Worm (Caenorhabditis elegans) whole organism, young adult: ENCODE results near the gene let-858.

Source experiments
- C06A6.2 ChIP-seq: fragments of 200-800 bp; sonication (Bioruptor generic); conservative IDR thresholded peaks from 2 replicates; pipeline ENCODE4 v1.3.6; 2022; ENCODE audit warnings: missing genetic modification characterization, missing compliant biosample characterization
- C17E4.6 ChIP-seq: fragments of 200-800 bp; sonication (Bioruptor generic); IDR thresholded peaks from 2 replicates; pipeline ENCODE4 v1.3.6; 2022; ENCODE audit warnings: missing genetic modification reagents, missing genetic modification characterization, missing compliant biosample characterization
- D2030.7 ChIP-seq: fragments of 200-800 bp; sonication (Bioruptor generic); IDR thresholded peaks from 2 replicates; pipeline ENCODE4 v1.3.6; 2022; ENCODE audit warnings: missing genetic modification reagents, missing genetic modification characterization, missing compliant biosample characterization
- F10E7.11 ChIP-seq: sonication (generic microtip); optimal IDR thresholded peaks from 2 replicates; lab custom pipeline; 2017; ENCODE audit warnings: mild to moderate bottlenecking, missing genetic modification characterization, moderate library complexity, missing compliant biosample characterization
- F22D6.2 ChIP-seq: sonication (generic microtip); optimal IDR thresholded peaks from 2 replicates; lab custom pipeline; 2016; ENCODE audit warnings: mild to moderate bottlenecking, missing genetic modification characterization, missing compliant biosample characterization
- K12H6.12 ChIP-seq: fragments of 200-800 bp; sonication (Bioruptor generic); optimal IDR thresholded peaks from 2 replicates; lab custom pipeline; 2018; ENCODE audit warnings: mild to moderate bottlenecking, missing genetic modification characterization, missing compliant biosample characterization
- T26A5.8 ChIP-seq: sonication (generic microtip); optimal IDR thresholded peaks from 2 replicates; lab custom pipeline; 2016; ENCODE audit warnings: missing genetic modification characterization, missing compliant biosample characterization
- aptf-2 ChIP-seq: fragments of 200-800 bp; sonication (Bioruptor generic); conservative IDR thresholded peaks from 2 replicates; pipeline ENCODE4 v1.3.6; 2022; ENCODE audit warnings: missing genetic modification reagents, missing genetic modification characterization, missing compliant biosample characterization
- atf-7 ChIP-seq: sonication (generic microtip); optimal IDR thresholded peaks from 2 replicates; lab custom pipeline; 2017; ENCODE audit warnings: mild to moderate bottlenecking, missing genetic modification characterization, missing compliant biosample characterization
- athp-1 ChIP-seq: sonication (generic microtip); optimal IDR thresholded peaks from 2 replicates; lab custom pipeline; 2017; ENCODE audit warnings: mild to moderate bottlenecking, missing genetic modification characterization, missing compliant biosample characterization
- cebp-1 ChIP-seq, 2 experiments: fragments of 200-800 bp in 1 of 2; sonication (Bioruptor generic) in 1 of 2; sonication (generic microtip) in 1 of 2; IDR thresholded peaks in 1 of 2; optimal IDR thresholded peaks in 1 of 2; 2 replicates each; pipeline versions ENCODE4 v1.3.6 to Lab custom; 2017 to 2022; ENCODE audit warnings: missing compliant biosample characterization in 2 of 2, missing genetic modification characterization in 2 of 2, mild to moderate bottlenecking in 1 of 2, missing genetic modification reagents in 1 of 2, moderate library complexity in 1 of 2
- ceh-100 ChIP-seq: fragments of 200-800 bp; sonication (Bioruptor generic); IDR thresholded peaks from 2 replicates; pipeline ENCODE4 v1.3.6; 2022; ENCODE audit warnings: missing genetic modification reagents, missing genetic modification characterization, missing compliant biosample characterization
- ceh-79 ChIP-seq: sonication (generic microtip); optimal IDR thresholded peaks from 2 replicates; lab custom pipeline; 2017; ENCODE audit warnings: mild to moderate bottlenecking, missing genetic modification characterization, missing compliant biosample characterization
- egrh-3 ChIP-seq: fragments of 200-800 bp; sonication (Bioruptor generic); IDR thresholded peaks from 2 replicates; pipeline ENCODE4 v1.3.6; 2022; ENCODE audit warnings: missing genetic modification reagents, missing genetic modification characterization, missing compliant biosample characterization
- him-1 ChIP-seq: sonication (generic microtip); optimal IDR thresholded peaks from 2 replicates; lab custom pipeline; 2016; ENCODE audit warnings: missing genotype, missing genetic modification reagents, missing genetic modification characterization, missing compliant biosample characterization
- hlh-12 ChIP-seq: sonication (generic microtip); optimal IDR thresholded peaks from 2 replicates; lab custom pipeline; 2016; ENCODE audit warnings: missing genetic modification characterization, missing compliant biosample characterization
- hrde-1 ChIP-seq: sonication (generic microtip); optimal IDR thresholded peaks from 2 replicates; lab custom pipeline; 2016; ENCODE audit warnings: missing genetic modification characterization, mild to moderate bottlenecking, missing compliant biosample characterization, moderate library complexity, missing genotype, missing genetic modification reagents, borderline replicate concordance
- let-607 ChIP-seq, 2 experiments: fragments of 200-800 bp in 1 of 2; sonication (Bioruptor generic) in 1 of 2; sonication (generic microtip) in 1 of 2; optimal IDR thresholded peaks; 2 replicates each; lab custom pipeline; 2016 to 2018; ENCODE audit warnings: mild to moderate bottlenecking in 2 of 2, missing compliant biosample characterization in 2 of 2, missing genetic modification characterization in 2 of 2, moderate library complexity in 2 of 2, missing genotype in 1 of 2
- lin-40 ChIP-seq: sonication (generic microtip); optimal IDR thresholded peaks from 2 replicates; lab custom pipeline; 2016; ENCODE audit warnings: missing genetic modification characterization, mild to moderate bottlenecking, missing compliant biosample characterization, missing genotype, missing genetic modification reagents
- lir-1 ChIP-seq: fragments of 200-800 bp; sonication (Bioruptor generic); conservative IDR thresholded peaks from 2 replicates; pipeline ENCODE4 v1.3.6; 2022; ENCODE audit warnings: missing genetic modification reagents, missing genetic modification characterization, missing compliant biosample characterization
- madf-10 ChIP-seq: sonication (generic microtip); optimal IDR thresholded peaks from 2 replicates; lab custom pipeline; 2016; ENCODE audit warnings: mild to moderate bottlenecking, missing genetic modification characterization, missing compliant biosample characterization
- madf-3 ChIP-seq: fragments of 200-800 bp; sonication (Bioruptor generic); IDR thresholded peaks from 2 replicates; pipeline ENCODE4 v1.3.6; 2022; ENCODE audit warnings: missing genetic modification reagents, missing genetic modification characterization, missing compliant biosample characterization
- mcd-1 ChIP-seq: fragments of 200-800 bp; sonication (Bioruptor generic); IDR thresholded peaks from 2 replicates; pipeline ENCODE4 v1.3.6; 2022; ENCODE audit warnings: missing genetic modification reagents, missing genetic modification characterization, missing compliant biosample characterization
- mel-28 ChIP-seq: sonication (generic microtip); optimal IDR thresholded peaks from 2 replicates; lab custom pipeline; 2016; ENCODE audit warnings: borderline replicate concordance, mild to moderate bottlenecking, missing genetic modification characterization, missing compliant biosample characterization
- mes-4 ChIP-seq: sonication (generic microtip); optimal IDR thresholded peaks from 2 replicates; lab custom pipeline; 2016; ENCODE audit warnings: missing genotype, missing genetic modification characterization, missing compliant biosample characterization
- mxl-1 ChIP-seq: sonication (generic microtip); optimal IDR thresholded peaks from 2 replicates; lab custom pipeline; 2016; ENCODE audit warnings: missing genetic modification characterization, missing compliant biosample characterization
- rpc-1 ChIP-seq, 2 experiments: fragments of 150-350 bp in 1 of 2; sonication (generic microtip) in 1 of 2; optimal IDR thresholded peaks; 2 replicates each; lab custom pipeline; 2014 to 2018; ENCODE audit warnings: missing biosample characterization in 1 of 2, missing genetic modification characterization in 1 of 2, missing genetic modification reagents in 1 of 2, missing genotype in 1 of 2
- sea-2 ChIP-seq: fragments of 200-800 bp; sonication (Bioruptor generic); IDR thresholded peaks from 2 replicates; pipeline ENCODE4 v1.3.6; 2022; ENCODE audit warnings: missing genetic modification characterization, missing compliant biosample characterization
- snpc-4 ChIP-seq, 5 experiments: fragments of 150-350 bp in 1 of 5; sonication (generic microtip) in 4 of 5; optimal IDR thresholded peaks; 2 replicates each; lab custom pipeline; 2014 to 2018; ENCODE audit warnings: missing genetic modification characterization in 5 of 5, missing biosample characterization in 3 of 5, antibody characterized with exemption in 2 of 5, mild to moderate bottlenecking in 2 of 5, missing compliant biosample characterization in 2 of 5, missing genotype in 2 of 5, moderate library complexity in 2 of 5, missing genetic modification reagents in 1 of 5
- tbx-9 ChIP-seq: sonication (generic microtip); optimal IDR thresholded peaks from 2 replicates; lab custom pipeline; 2016; ENCODE audit warnings: borderline replicate concordance, missing genetic modification characterization, inconsistent platforms, missing compliant biosample characterization
- tlf-1 ChIP-seq: fragments of 200-800 bp; sonication (Bioruptor generic); optimal IDR thresholded peaks from 2 replicates; lab custom pipeline; 2018; ENCODE audit warnings: mild to moderate bottlenecking, missing genetic modification characterization, missing compliant biosample characterization
- zfh-2 ChIP-seq: fragments of 200-800 bp; sonication (Bioruptor generic); conservative IDR thresholded peaks from 2 replicates; pipeline ENCODE4 v1.3.6; 2022; ENCODE audit warnings: missing genetic modification reagents, missing genetic modification characterization, missing compliant biosample characterization
- zim-3 ChIP-seq: sonication (generic microtip); optimal IDR thresholded peaks from 2 replicates; lab custom pipeline; 2017; ENCODE audit warnings: mild to moderate bottlenecking, missing genetic modification characterization, moderate library complexity, missing compliant biosample characterization
- ztf-18 ChIP-seq: sonication (generic microtip); optimal IDR thresholded peaks from 2 replicates; lab custom pipeline; 2016; ENCODE audit warnings: missing genotype, mild to moderate bottlenecking, missing genetic modification characterization, missing compliant biosample characterization
- ztf-22 ChIP-seq: fragments of 200-800 bp; sonication (Bioruptor generic); optimal IDR thresholded peaks from 2 replicates; lab custom pipeline; 2018; ENCODE audit warnings: mild to moderate bottlenecking, missing genetic modification characterization, moderate library complexity, missing compliant biosample characterization
- ztf-3 ChIP-seq: fragments of 200-800 bp; sonication (Bioruptor generic); optimal IDR thresholded peaks from 2 replicates; lab custom pipeline; 2018; ENCODE audit warnings: mild to moderate bottlenecking, missing genetic modification characterization, missing compliant biosample characterization
- ztf-6 ChIP-seq: fragments of 200-800 bp; sonication (Bioruptor generic); IDR thresholded peaks from 2 replicates; pipeline ENCODE4 v1.3.6; 2022; ENCODE audit warnings: missing genetic modification reagents, missing genetic modification characterization, missing compliant biosample characterization

Gene let-858

DNA sequence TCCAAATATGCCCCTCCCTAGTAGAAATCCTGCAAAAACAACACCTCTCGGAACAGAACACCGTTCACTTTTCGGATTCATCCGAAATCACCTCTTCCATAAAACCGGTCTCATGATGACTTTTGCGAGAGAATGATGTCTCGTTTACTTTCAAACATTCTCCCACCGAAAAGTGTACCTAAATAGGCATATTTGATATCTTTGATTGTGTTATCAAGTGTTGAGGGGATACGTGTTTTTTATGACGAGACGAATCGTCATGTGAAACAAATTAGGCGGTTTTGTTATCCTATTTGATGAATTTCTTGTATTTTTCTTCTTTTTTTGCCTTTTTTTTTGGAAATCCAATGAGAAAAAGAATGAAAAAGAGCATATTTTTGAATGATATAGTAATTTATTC lies 7.0 kb upstream of the let-858 start:
- TF ChIP-seq tbx-9 (tag; lab: Kevin White, UChicago), result no peak
- TF ChIP-seq ztf-6 (GFP tag; lab: Robert Waterston, UW), result no peak
- TF ChIP-seq ceh-79 (tag; lab: Kevin White, UChicago), result no peak
- TF ChIP-seq mes-4 (tag; lab: Kevin White, UChicago), result no peak
- TF ChIP-seq ztf-22 (GFP tag; lab: Kevin White, UChicago), result no peak
- TF ChIP-seq K12H6.12 (tag; lab: Kevin White, UChicago), result no peak
- no peak for TF ChIP-seq mel-28 (tag; lab: Kevin White, UChicago)
- TF ChIP-seq mxl-1 (tag; lab: Kevin White, UChicago), result no peak
- no peak for TF ChIP-seq sea-2 (GFP tag; lab: Robert Waterston, UW)
- no peak for TF ChIP-seq madf-3 (GFP tag; lab: Robert Waterston, UW)
- TF ChIP-seq tlf-1 (GFP tag; lab: Kevin White, UChicago), result no peak
- TF ChIP-seq lir-1, result no peak
- no peak for TF ChIP-seq zim-3 (tag; lab: Kevin White, UChicago)
- TF ChIP-seq atf-7 (tag; lab: Kevin White, UChicago), result no peak
- no peak for TF ChIP-seq F10E7.11 (tag; lab: Kevin White, UChicago)
- no peak for TF ChIP-seq ztf-3 (GFP tag; lab: Kevin White, UChicago)
- no peak for TF ChIP-seq cebp-1 (GFP tag; IDR thresholded peaks at IDR 0.05; lab: Robert Waterston, UW)
- TF ChIP-seq cebp-1 (tag; optimal IDR thresholded peaks at IDR 0.05; lab: Kevin White, UChicago), result no peak
- no peak for TF ChIP-seq C06A6.2 (GFP tag; lab: Robert Waterston, UW)
- no peak for TF ChIP-seq madf-10 (tag; lab: Kevin White, UChicago)
- no peak for TF ChIP-seq C17E4.6 (GFP tag; lab: Robert Waterston, UW)

DNA sequence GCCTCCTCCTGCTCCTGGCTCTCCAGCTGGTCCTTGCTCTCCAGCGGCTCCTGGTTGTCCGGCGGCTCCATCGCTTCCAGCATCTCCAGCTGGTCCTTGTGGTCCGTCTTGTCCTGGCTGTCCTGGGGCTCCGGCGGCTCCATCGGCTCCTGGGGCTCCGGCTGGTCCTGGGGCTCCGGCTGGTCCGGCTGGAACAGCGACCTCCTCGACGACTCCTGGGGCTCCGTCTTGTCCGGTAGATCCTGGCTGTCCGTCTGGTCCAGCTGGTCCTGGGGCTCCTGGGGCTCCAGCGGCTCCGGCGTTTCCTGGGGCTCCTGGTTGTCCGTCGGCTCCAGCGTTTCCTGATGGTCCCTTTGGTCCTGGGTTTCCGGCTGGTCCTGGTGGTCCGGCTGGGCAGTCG lies 6.4 kb upstream of the let-858 start:
- TF ChIP-seq mcd-1 (GFP tag; lab: Robert Waterston, UW) (peak; percentile 45; the same call in 1 of the 2 replicates), ceh-100 (no peak), athp-1 (tag; lab: Kevin White, UChicago) (peak; percentile 15), egrh-3 (GFP tag; lab: Robert Waterston, UW) (peak; percentile 99), zfh-2 (peak; percentile 94), aptf-2 (GFP tag; lab: Robert Waterston, UW) (no peak)

DNA sequence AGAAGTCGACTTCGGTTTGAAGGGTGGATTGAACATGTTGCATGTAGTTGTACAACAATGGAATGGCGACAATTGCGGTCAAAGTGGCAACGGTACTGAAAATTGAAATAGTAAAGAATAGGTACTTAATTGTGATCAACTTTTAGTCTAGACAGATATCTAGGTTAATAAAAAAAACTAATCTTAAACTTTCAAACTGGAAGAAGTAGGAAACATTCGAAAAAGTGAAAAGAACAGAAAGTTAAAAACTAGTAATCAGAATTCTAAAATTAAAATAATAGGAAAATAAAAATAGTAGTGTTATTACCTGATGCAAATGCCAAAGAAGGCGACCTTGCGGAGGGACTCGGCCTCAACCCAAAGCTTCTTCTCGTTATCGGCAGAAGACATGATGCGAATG lies 5.7 kb upstream of the let-858 start:
- no peak for TF ChIP-seq let-607 (tag; optimal IDR thresholded peaks at IDR 0.05; lab: Kevin White, UChicago)
- no peak for TF ChIP-seq ztf-18 (tag; lab: Kevin White, UChicago)
- no peak for TF ChIP-seq D2030.7 (GFP tag; lab: Robert Waterston, UW)
- TF ChIP-seq hlh-12 (tag; lab: Kevin White, UChicago), result no peak
- no peak for TF ChIP-seq rpc-1 (optimal IDR thresholded peaks at IDR 0.05; lab: Kevin White, UChicago)
- TF ChIP-seq rpc-1 (tag; optimal IDR thresholded peaks at IDR 0.05; lab: Kevin White, UChicago), result no peak
- no peak for TF ChIP-seq snpc-4 (GFP tag; optimal IDR thresholded peaks at IDR 0.05; lab: Kevin White, UChicago)
- TF ChIP-seq snpc-4 (tag; optimal IDR thresholded peaks at IDR 0.05; lab: Kevin White, UChicago), result no peak
- TF ChIP-seq lin-40, result no peak
- no peak for TF ChIP-seq F22D6.2 (tag; lab: Kevin White, UChicago)
- no peak for TF ChIP-seq T26A5.8 (tag; lab: Kevin White, UChicago)
- TF ChIP-seq him-1 (tag; lab: Kevin White, UChicago), result no peak
- TF ChIP-seq ceh-100, result no peak
- no peak for TF ChIP-seq hrde-1 (tag; lab: Kevin White, UChicago)
- no peak for TF ChIP-seq egrh-3 (GFP tag; lab: Robert Waterston, UW)
